ENCODE assay signal across 5 worm cellular contexts in the genomic region with DNA sequence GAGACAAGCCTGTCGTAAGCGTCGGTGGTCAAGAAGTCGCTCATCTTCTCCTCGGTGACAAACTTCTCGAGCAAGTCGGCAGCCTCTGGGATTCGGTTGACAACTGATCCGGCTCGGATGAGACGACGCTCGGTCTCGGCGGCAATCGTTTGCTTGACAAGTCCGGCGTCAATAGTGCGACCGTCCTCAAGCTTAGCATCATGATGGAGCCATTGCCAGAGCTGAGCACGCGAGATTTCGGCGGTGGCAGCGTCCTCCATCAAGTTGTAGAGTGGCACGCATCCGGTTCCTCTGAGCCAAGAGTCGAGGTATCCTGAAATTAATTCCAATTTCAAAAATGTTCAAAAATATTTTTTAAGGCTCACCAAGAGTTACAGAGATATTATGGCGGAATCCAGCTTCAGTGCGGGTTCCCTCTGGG.
TF ChIP-seq lines count a peak whose summit lies in the region.

No protein-coding gene starts in this region.

TF ChIP-seq in whole organism, L1 larva, 84 proteins besides CTCF, POLR2A, EP300 and RAD21 (continues in another document):
- TF ChIP-seq egl-27 (tag; optimal IDR thresholded peaks at IDR 0.05; lab: Kevin White, UChicago) (no peak), isw-1 (GFP tag; IDR thresholded peaks at IDR 0.05; lab: Robert Waterston, UW) (no peak), nhr-71 (tag; optimal IDR thresholded peaks at IDR 0.05; lab: Kevin White, UChicago) (no peak), unc-30 (tag; optimal IDR thresholded peaks at IDR 0.05; lab: Kevin White, UChicago) (no peak), egl-13 (tag; optimal IDR thresholded peaks at IDR 0.05; lab: Kevin White, UChicago) (no peak), efl-1 (optimal IDR thresholded peaks at IDR 0.05; lab: Kevin White, UChicago) (no peak), efl-1 (GFP tag; optimal IDR thresholded peaks at IDR 0.05 in 1 of 2; lab: Kevin White, UChicago) (peak in 1 of 2 experiments; percentile 93), aly-2 (tag; optimal IDR thresholded peaks at IDR 0.05; lab: Kevin White, UChicago) (peak; percentile 97), jun-1 (tag; optimal IDR thresholded peaks at IDR 0.05; lab: Kevin White, UChicago) (no peak), hlh-17 (GFP tag; optimal IDR thresholded peaks at IDR 0.05; lab: Kevin White, UChicago; ENCODE audit: borderline replicate concordance) (no peak), ceh-82 (tag; optimal IDR thresholded peaks at IDR 0.05; lab: Kevin White, UChicago) (no peak), nhr-20 (tag; optimal IDR thresholded peaks at IDR 0.05; lab: Kevin White, UChicago) (no peak), ama-1 (optimal IDR thresholded peaks at IDR 0.05; lab: Kevin White, UChicago) (peak; percentile 60), fkh-8 (tag; optimal IDR thresholded peaks at IDR 0.05; lab: Kevin White, UChicago) (no peak), rnt-1 (tag; optimal IDR thresholded peaks at IDR 0.05; lab: Kevin White, UChicago) (peak; percentile 9), elt-2 (tag; optimal IDR thresholded peaks at IDR 0.05; lab: Kevin White, UChicago) (peak; percentile 8), ces-1 (GFP tag; optimal IDR thresholded peaks at IDR 0.05; lab: Kevin White, UChicago) (no peak)

TF ChIP-seq in whole organism, L2 larva, 48 proteins besides CTCF, POLR2A, EP300 and RAD21:
- no peak for TF ChIP-seq mdl-1 (tag; optimal IDR thresholded peaks at IDR 0.05; lab: Kevin White, UChicago)
- TF ChIP-seq sma-3 (GFP tag; optimal IDR thresholded peaks at IDR 0.05; lab: Kevin White, UChicago): peak; percentile 31
- no peak for TF ChIP-seq mab-5 (tag; optimal IDR thresholded peaks at IDR 0.05; lab: Kevin White, UChicago)
- no peak for TF ChIP-seq R02D3.7 (tag; optimal IDR thresholded peaks at IDR 0.05; lab: Kevin White, UChicago)
- TF ChIP-seq nhr-21 (tag; optimal IDR thresholded peaks at IDR 0.05; lab: Kevin White, UChicago): no peak

TF ChIP-seq in whole organism, L3 larva, 47 proteins besides CTCF, POLR2A, EP300 and RAD21:
- TF ChIP-seq skn-1 (tag; optimal IDR thresholded peaks at IDR 0.05; lab: Kevin White, UChicago): peak; percentile 8
- peak; percentile 97 for TF ChIP-seq ama-1 (optimal IDR thresholded peaks at IDR 0.05; lab: Kevin White, UChicago)
- no peak for TF ChIP-seq elt-2 (tag; optimal IDR thresholded peaks at IDR 0.05; lab: Kevin White, UChicago)
TF ChIP-seq in whole organism, L3 larva: peak in this region for 2.

TF ChIP-seq in whole organism, L4 larva, 104 proteins besides CTCF, POLR2A, EP300 and RAD21:
- TF ChIP-seq mxl-3 (GFP tag; optimal IDR thresholded peaks at IDR 0.05; lab: Kevin White, UChicago) (no peak), lsy-2 (tag; optimal IDR thresholded peaks at IDR 0.05; lab: Kevin White, UChicago) (peak in 1 of 2 experiments; percentile 11), dmd-9 (GFP tag; IDR thresholded peaks at IDR 0.05; lab: Robert Waterston, UW) (0 out of 2 replicates have a peak, but pooled peaks have one; percentile 31), set-16 (GFP tag; IDR thresholded peaks at IDR 0.05; lab: Robert Waterston, UW) (peak; percentile 87), lim-7 (GFP tag; IDR thresholded peaks at IDR 0.05; lab: Robert Waterston, UW) (0 out of 2 replicates have a peak, but pooled peaks have one; percentile 26), mdt-29 (GFP tag; IDR thresholded peaks at IDR 0.05; lab: Robert Waterston, UW) (no peak), lin-39 (tag; optimal IDR thresholded peaks at IDR 0.05; lab: Kevin White, UChicago) (no peak), aha-1 (tag; lab: Kevin White, UChicago) (peak; percentile 92), zip-11 (GFP tag; IDR thresholded peaks at IDR 0.05; lab: Robert Waterston, UW) (no peak)

TF ChIP-seq in whole organism, young adult, 124 proteins besides CTCF, POLR2A, EP300 and RAD21:
- TF ChIP-seq madf-6 (GFP tag; IDR thresholded peaks at IDR 0.05; lab: Robert Waterston, UW) (no peak), gei-17 (GFP tag; optimal IDR thresholded peaks at IDR 0.05; lab: Kevin White, UChicago) (no peak), dox-1 (GFP tag; IDR thresholded peaks at IDR 0.05; lab: Robert Waterston, UW) (no peak), F57A8.1 (GFP tag; optimal IDR thresholded peaks at IDR 0.05; lab: Kevin White, UChicago) (no peak), nhr-179 (tag; optimal IDR thresholded peaks at IDR 0.05; lab: Kevin White, UChicago) (no peak), B0336.3 (GFP tag; IDR thresholded peaks at IDR 0.05; lab: Robert Waterston, UW) (peak; percentile 6), ceh-91 (GFP tag; IDR thresholded peaks at IDR 0.05; lab: Robert Waterston, UW) (no peak), madf-10 (tag; optimal IDR thresholded peaks at IDR 0.05; lab: Kevin White, UChicago) (no peak), cebp-2 (GFP tag; IDR thresholded peaks at IDR 0.05; lab: Robert Waterston, UW) (no peak), attf-5 (GFP tag; optimal IDR thresholded peaks at IDR 0.05; lab: Kevin White, UChicago) (no peak), D2030.7 (GFP tag; IDR thresholded peaks at IDR 0.05; lab: Robert Waterston, UW) (no peak), die-1 (tag; optimal IDR thresholded peaks at IDR 0.05; lab: Kevin White, UChicago) (no peak), lsl-1 (GFP tag; optimal IDR thresholded peaks at IDR 0.05; lab: Kevin White, UChicago) (no peak), lin-35 (GFP tag; optimal IDR thresholded peaks at IDR 0.05; lab: Kevin White, UChicago) (peak in 1 of 3 experiments; percentile 43), let-607 (tag; optimal IDR thresholded peaks at IDR 0.05; lab: Kevin White, UChicago) (no peak), madf-8 (GFP tag; conservative IDR thresholded peaks at IDR 0.05; lab: Robert Waterston, UW) (no peak), athp-1 (tag; optimal IDR thresholded peaks at IDR 0.05; lab: Kevin White, UChicago) (no peak), bed-1 (GFP tag; IDR thresholded peaks at IDR 0.05; lab: Robert Waterston, UW) (no peak), sptf-2 (GFP tag; optimal IDR thresholded peaks at IDR 0.05; lab: Kevin White, UChicago) (no peak), nhr-27 (tag; optimal IDR thresholded peaks at IDR 0.05; lab: Kevin White, UChicago) (no peak), sdz-38 (tag; optimal IDR thresholded peaks at IDR 0.05; lab: Kevin White, UChicago) (no peak), chd-7 (tag; optimal IDR thresholded peaks at IDR 0.05; lab: Kevin White, UChicago) (no peak), attf-3 (GFP tag; conservative IDR thresholded peaks at IDR 0.05; lab: Robert Waterston, UW) (no peak), ccch-3 (GFP tag; optimal IDR thresholded peaks at IDR 0.05; lab: Kevin White, UChicago) (peak; percentile 28), C17E4.6 (GFP tag; IDR thresholded peaks at IDR 0.05; lab: Robert Waterston, UW) (no peak), ztf-28 (GFP tag; IDR thresholded peaks at IDR 0.05; lab: Robert Waterston, UW) (peak; percentile 48; the same call in 1 of the 2 replicates), snpc-3.4 (tag; optimal IDR thresholded peaks at IDR 0.05; lab: Kevin White, UChicago) (peak; percentile 22), nhr-80 (tag; optimal IDR thresholded peaks at IDR 0.05; lab: Kevin White, UChicago) (no peak), tbx-9 (tag; optimal IDR thresholded peaks at IDR 0.05; lab: Kevin White, UChicago; ENCODE audit: borderline replicate concordance) (no peak), pha-4 (tag; optimal IDR thresholded peaks at IDR 0.05; lab: Kevin White, UChicago) (no peak), F49E8.2 (tag; optimal IDR thresholded peaks at IDR 0.05; lab: Kevin White, UChicago; ENCODE audit: insufficient read depth) (no peak), ama-1 (optimal IDR thresholded peaks at IDR 0.05; lab: Kevin White, UChicago) (no peak), ama-1 (GFP tag; optimal IDR thresholded peaks at IDR 0.05; lab: Kevin White, UChicago) (no peak), hlh-26 (GFP tag; conservative IDR thresholded peaks at IDR 0.05; lab: Robert Waterston, UW) (no peak), lin-40 (tag; optimal IDR thresholded peaks at IDR 0.05; lab: Kevin White, UChicago) (no peak), nhr-90 (tag; optimal IDR thresholded peaks at IDR 0.05; lab: Kevin White, UChicago) (peak; percentile 18), ceh-100 (GFP tag; IDR thresholded peaks at IDR 0.05; lab: Robert Waterston, UW) (no peak), hlh-12 (tag; optimal IDR thresholded peaks at IDR 0.05; lab: Kevin White, UChicago) (no peak), zfh-2 (GFP tag; conservative IDR thresholded peaks at IDR 0.05; lab: Robert Waterston, UW) (peak; percentile 75), B0019.2 (GFP tag; conservative IDR thresholded peaks at IDR 0.05; lab: Robert Waterston, UW) (no peak), repo-1 (tag; optimal IDR thresholded peaks at IDR 0.05; lab: Kevin White, UChicago) (peak; percentile 61), tbp1 (GFP tag; optimal IDR thresholded peaks at IDR 0.05; lab: Kevin White, UChicago) (no peak), B0035.1 (tag; optimal IDR thresholded peaks at IDR 0.05; lab: Kevin White, UChicago) (no peak), Y56A3A.18 (GFP tag; IDR thresholded peaks at IDR 0.05; lab: Robert Waterston, UW) (no peak), fkh-3 (tag; optimal IDR thresholded peaks at IDR 0.05; lab: Kevin White, UChicago) (no peak), zim-3 (tag; optimal IDR thresholded peaks at IDR 0.05; lab: Kevin White, UChicago) (peak; percentile 54), egrh-3 (GFP tag; IDR thresholded peaks at IDR 0.05; lab: Robert Waterston, UW) (peak; percentile 62; the same call in 1 of the 2 replicates), egl-44 (GFP tag; IDR thresholded peaks at IDR 0.05; lab: Robert Waterston, UW) (no peak), aptf-3 (GFP tag; IDR thresholded peaks at IDR 0.05; lab: Robert Waterston, UW) (no peak), lin-26 (GFP tag; IDR thresholded peaks at IDR 0.05; lab: Robert Waterston, UW) (peak; percentile 60), Y53F4B.3 (GFP tag; IDR thresholded peaks at IDR 0.05; lab: Robert Waterston, UW) (0 out of 2 replicates have a peak, but pooled peaks have one; percentile 6)
TF ChIP-seq in whole organism, young adult: peak in this region for 12.
